Worm (Caenorhabditis elegans): ENCODE data around the gene srx-21.

DNA sequence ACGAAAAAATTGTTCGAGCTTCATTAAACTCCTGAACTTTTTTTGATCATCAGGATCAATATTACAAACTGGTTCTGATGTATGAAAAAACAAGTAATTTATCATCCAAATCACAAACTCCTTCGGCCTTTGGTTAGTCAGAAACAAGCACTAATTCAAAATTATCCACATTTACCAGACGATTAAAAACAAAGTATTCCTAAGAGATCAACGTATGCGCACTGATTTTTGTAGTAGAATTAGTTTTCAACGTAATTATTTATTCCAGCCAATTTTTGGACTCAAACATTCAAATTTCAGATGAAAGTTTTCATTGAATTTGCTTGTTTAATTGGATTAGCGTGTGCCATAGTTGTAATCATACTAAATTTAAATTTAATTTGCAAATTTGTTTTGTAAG lies 30.1 kb downstream of the srx-21 start, which contains the start of gene srbc-38:
- TF ChIP-seq unc-62 (GFP tag; optimal IDR thresholded peaks at IDR 0.05) (no peak), nhr-76 (tag; optimal IDR thresholded peaks at IDR 0.05) (no peak), nhr-28 (tag; optimal IDR thresholded peaks at IDR 0.05) (no peak), ztf-11 (tag; optimal IDR thresholded peaks at IDR 0.05) (no peak), pha-4 (tag; optimal IDR thresholded peaks at IDR 0.05) (no peak), nhr-2 (tag; optimal IDR thresholded peaks at IDR 0.05) (no peak)
